Worm (Caenorhabditis elegans): ENCODE measurements around the gene F44E7.4.

F44E7.4 gene

DNA sequence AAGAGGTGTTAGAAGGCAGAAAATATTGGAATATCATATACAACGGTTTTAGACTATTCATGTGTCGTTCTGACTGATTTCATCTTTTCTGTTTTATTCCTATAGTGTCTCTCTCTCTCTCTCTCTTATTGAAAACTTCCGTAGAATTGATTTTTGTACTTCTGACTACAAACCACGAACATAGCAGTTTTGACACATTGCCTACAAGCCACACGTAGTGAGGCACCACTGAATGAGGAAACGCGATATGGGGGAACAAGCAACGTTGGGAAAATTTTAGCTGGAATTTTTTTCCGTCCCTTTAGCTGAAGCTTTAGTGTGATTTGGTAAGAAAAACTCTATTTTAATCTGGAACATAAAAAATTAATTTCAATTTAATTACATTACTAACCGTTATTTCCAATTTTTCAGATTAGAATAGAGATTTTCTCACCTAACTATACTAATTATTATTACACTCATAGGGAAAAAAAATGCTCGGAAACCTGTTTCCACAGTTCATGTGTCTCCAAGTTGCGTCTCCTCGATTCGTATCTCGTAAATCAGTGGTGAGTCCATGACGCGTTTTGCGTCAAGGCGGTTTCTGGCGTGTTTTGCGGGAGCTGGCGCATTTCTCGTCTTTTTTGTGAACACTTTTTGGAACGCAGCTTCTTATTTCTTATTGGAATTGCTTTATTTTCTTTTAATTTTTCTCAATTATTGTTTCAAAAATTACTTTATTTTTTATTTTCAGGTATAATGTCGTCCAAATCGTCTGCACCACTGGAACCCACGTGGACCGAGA lies 13.9 kb upstream of the F44E7.4 start, which contains the start of the genes nhr-142 and F44E7.9 (continued):
- peak; percentile 27 for TF ChIP-seq zfp-2 (tag; optimal IDR thresholded peaks at IDR 0.05)
- TF ChIP-seq F49E8.2 (tag; optimal IDR thresholded peaks at IDR 0.05; ENCODE audit: borderline replicate concordance), result no peak
- no peak for TF ChIP-seq unc-39 (tag; optimal IDR thresholded peaks at IDR 0.05)
- no peak for TF ChIP-seq tag-97 (GFP tag; IDR thresholded peaks at IDR 0.05)
- TF ChIP-seq ceh-44 (GFP tag; IDR thresholded peaks at IDR 0.05), result peak; percentile 48; the same call in 1 of the 2 replicates
- peak; percentile 80 for TF ChIP-seq hlh-11 (tag; optimal IDR thresholded peaks at IDR 0.05)
- peak; percentile 16 for TF ChIP-seq pqm-1 (tag; optimal IDR thresholded peaks at IDR 0.05)
- TF ChIP-seq hif-1 (tag; optimal IDR thresholded peaks at IDR 0.05), result peak; percentile 4 to 87
- TF ChIP-seq madf-9 (GFP tag; conservative IDR thresholded peaks at IDR 0.05), result peak; percentile 66
- TF ChIP-seq ces-1 (GFP tag; optimal IDR thresholded peaks at IDR 0.05), result no peak
- no peak for TF ChIP-seq nhr-10 (tag; optimal IDR thresholded peaks at IDR 0.05)
- peak; percentile 96 for TF ChIP-seq aha-1 (tag)
- TF ChIP-seq nhr-111 (GFP tag; optimal IDR thresholded peaks at IDR 0.05), result no peak
- TF ChIP-seq zip-2 (tag; optimal IDR thresholded peaks at IDR 0.05), result peak; percentile 14
- TF ChIP-seq lir-3 (tag; optimal IDR thresholded peaks at IDR 0.05), result peak; percentile 2
- TF ChIP-seq ceh-20 (GFP tag; IDR thresholded peaks at IDR 0.05), result peak; percentile 78
- no peak for TF ChIP-seq skn-1 (tag; optimal IDR thresholded peaks at IDR 0.05)
- TF ChIP-seq fos-1 (tag; optimal IDR thresholded peaks at IDR 0.05), result no peak
- peak; percentile 95 for TF ChIP-seq mep-1 (tag; optimal IDR thresholded peaks at IDR 0.05)
- no peak for TF ChIP-seq ceh-62 (tag; optimal IDR thresholded peaks at IDR 0.05)

- TF ChIP-seq rbr-2 (tag; optimal IDR thresholded peaks at IDR 0.05), result no peak
- TF ChIP-seq ama-1 (optimal IDR thresholded peaks at IDR 0.05), result no peak
- TF ChIP-seq pqm-1 (tag; optimal IDR thresholded peaks at IDR 0.05), result peak; percentile 38
- TF ChIP-seq zfp-3 (GFP tag; conservative IDR thresholded peaks at IDR 0.05), result no peak
- TF ChIP-seq F10B5.3 (tag; optimal IDR thresholded peaks at IDR 0.05), result no peak
- no peak for TF ChIP-seq F49E8.2 (tag; optimal IDR thresholded peaks at IDR 0.05; ENCODE audit: borderline replicate concordance)
- no peak for TF ChIP-seq hmg-1.1 (GFP tag; IDR thresholded peaks at IDR 0.05)
- TF ChIP-seq hlh-11 (tag; optimal IDR thresholded peaks at IDR 0.05), result peak; percentile 10
- TF ChIP-seq saeg-2 (GFP tag; IDR thresholded peaks at IDR 0.05), result no peak
- TF ChIP-seq lin-29 (GFP tag; IDR thresholded peaks at IDR 0.05), result no peak
- TF ChIP-seq ceh-32 (tag; optimal IDR thresholded peaks at IDR 0.05; ENCODE audit: poor library complexity), result no peak
- TF ChIP-seq daf-12 (tag; optimal IDR thresholded peaks at IDR 0.05), result no peak
- TF ChIP-seq dve-1 (tag; optimal IDR thresholded peaks at IDR 0.05; ENCODE audit: insufficient read depth), result peak; percentile 5
- no peak for TF ChIP-seq egl-27 (tag; optimal IDR thresholded peaks at IDR 0.05)
- TF ChIP-seq pha-4 (GFP tag; IDR thresholded peaks at IDR 0.05), result no peak
- TF ChIP-seq pha-4 (tag; optimal IDR thresholded peaks at IDR 0.05), result no peak
- no peak for TF ChIP-seq F26F4.8 (GFP tag; conservative IDR thresholded peaks at IDR 0.05)
- no peak for TF ChIP-seq php-3 (GFP tag; IDR thresholded peaks at IDR 0.05)
- peak; percentile 18; the same call in 1 of the 2 replicates for TF ChIP-seq dmd-6 (GFP tag; IDR thresholded peaks at IDR 0.05)
- no peak for TF ChIP-seq nhr-6 (tag; optimal IDR thresholded peaks at IDR 0.05)
- peak; percentile 13 for TF ChIP-seq nhr-102 (tag; optimal IDR thresholded peaks at IDR 0.05)
- TF ChIP-seq dpl-1 (GFP tag; optimal IDR thresholded peaks at IDR 0.05), result no peak
- TF ChIP-seq hif-1 (tag; optimal IDR thresholded peaks at IDR 0.05), result no peak
- TF ChIP-seq tra-1 (GFP tag; IDR thresholded peaks at IDR 0.05), result no peak
- TF ChIP-seq unc-39 (tag; optimal IDR thresholded peaks at IDR 0.05), result no peak
- no peak for TF ChIP-seq fkh-10 (GFP tag; optimal IDR thresholded peaks at IDR 0.05)
- peak; percentile 99 for TF ChIP-seq nhr-28 (tag; optimal IDR thresholded peaks at IDR 0.05)
- TF ChIP-seq nhr-111 (GFP tag; optimal IDR thresholded peaks at IDR 0.05), result no peak
- no peak for TF ChIP-seq daf-8 (GFP tag; IDR thresholded peaks at IDR 0.05)
- TF ChIP-seq nhr-42 (GFP tag; IDR thresholded peaks at IDR 0.05), result no peak
- TF ChIP-seq set-16 (GFP tag; IDR thresholded peaks at IDR 0.05), result no peak
- TF ChIP-seq egl-43 (GFP tag; IDR thresholded peaks at IDR 0.05), result peak; percentile 19; the same call in 1 of the 2 replicates
- no peak for TF ChIP-seq nhr-11 (tag; optimal IDR thresholded peaks at IDR 0.05)
These were observed 11.9 kb upstream of the F44E7.4 start for ce11 chrV:5788650-5789049.
